Worm (Caenorhabditis elegans): ENCODE measurements around the gene srx-13.

ce11 chrIV:1124741-1125140, 6.3 kb upstream of the srx-13 start, which contains the start of gene perm-4:
- no peak for TF ChIP-seq lsy-2 (tag; optimal IDR thresholded peaks at IDR 0.05)
- TF ChIP-seq ces-1 (GFP tag; optimal IDR thresholded peaks at IDR 0.05) = no peak
- no peak for TF ChIP-seq ham-2 (GFP tag; optimal IDR thresholded peaks at IDR 0.05)
